Fruit fly (Drosophila melanogaster) whole organism, embryonic: ENCODE results near the gene CG34353.

Experiments
- Adf1 ChIP-seq: fragments of 200-800 bp; sonication (Bioruptor generic); IDR thresholded peaks from 2 replicates; pipeline ENCODE4 v1.3.6; 2022; ENCODE audit warnings: missing biosample characterization, missing genetic modification characterization
- Atf-2 ChIP-seq: fragments of 200-800 bp; sonication (Bioruptor generic); optimal IDR thresholded peaks from 2 replicates; lab custom pipeline; 2016; ENCODE audit warnings: missing biosample characterization, missing genetic modification characterization
- Atf3 ChIP-seq: fragments of 200-800 bp; sonication (Bioruptor generic); optimal IDR thresholded peaks from 3 replicates; lab custom pipeline; 2016; ENCODE audit warnings: missing biosample characterization, missing genetic modification characterization
- CG10209 ChIP-seq: fragments of 200-800 bp; sonication (Bioruptor generic); optimal IDR thresholded peaks from 3 replicates; lab custom pipeline; 2017; ENCODE audit warnings: missing biosample characterization, mild to moderate bottlenecking, missing genetic modification characterization, missing genetic modification reagents
- CG12942 ChIP-seq: fragments of 200-800 bp; sonication (Bioruptor generic); optimal IDR thresholded peaks from 3 replicates; lab custom pipeline; 2016; ENCODE audit warnings: missing biosample characterization, missing genetic modification characterization
- CG1647 ChIP-seq: fragments of 200-800 bp; sonication (Bioruptor generic); optimal IDR thresholded peaks from 3 replicates; lab custom pipeline; 2016; ENCODE audit warnings: missing biosample characterization, missing genetic modification characterization
- CG16863 ChIP-seq: fragments of 200-800 bp; sonication (Bioruptor generic); optimal IDR thresholded peaks from 3 replicates; lab custom pipeline; 2016; ENCODE audit warnings: missing biosample characterization, missing genetic modification characterization
- CG1792 ChIP-seq: fragments of 200-800 bp; sonication (Bioruptor generic); optimal IDR thresholded peaks from 2 replicates; lab custom pipeline; 2016; ENCODE audit warnings: missing biosample characterization, missing genetic modification characterization
- CG2199 ChIP-seq: fragments of 200-800 bp; sonication (Bioruptor generic); IDR thresholded peaks from 3 replicates; pipeline ENCODE4 v1.3.6; 2022; ENCODE audit warnings: missing biosample characterization, missing genetic modification characterization
- CG30431 ChIP-seq: fragments of 200-800 bp; sonication (Bioruptor generic); optimal IDR thresholded peaks from 2 replicates; lab custom pipeline; 2017; ENCODE audit warnings: missing biosample characterization, missing genetic modification characterization
- CG42726 ChIP-seq: fragments of 200-800 bp; sonication (Bioruptor generic); IDR thresholded peaks from 2 replicates; pipeline ENCODE4 v1.3.6; 2022; ENCODE audit warnings: missing biosample characterization, missing genetic modification characterization; ENCODE audit not compliant: partially characterized antibody
- CG6689 ChIP-seq: fragments of 200-800 bp; sonication (Bioruptor generic); IDR thresholded peaks from 2 replicates; pipeline ENCODE4 v1.3.6; 2022; ENCODE audit warnings: missing biosample characterization, missing genetic modification characterization
- CG7271 ChIP-seq: fragments of 200-800 bp; sonication (Bioruptor generic); optimal IDR thresholded peaks from 2 replicates; lab custom pipeline; 2018; ENCODE audit warnings: missing biosample characterization, mild to moderate bottlenecking, missing genetic modification characterization, moderate library complexity
- CG7745 ChIP-seq: fragments of 200-800 bp; sonication (Bioruptor generic); optimal IDR thresholded peaks from 2 replicates; lab custom pipeline; 2018; ENCODE audit warnings: missing biosample characterization, mild to moderate bottlenecking, missing genetic modification characterization, moderate library complexity
- CG7839 ChIP-seq: fragments of 200-800 bp; sonication (Bioruptor generic); optimal IDR thresholded peaks from 3 replicates; lab custom pipeline; 2018; ENCODE audit warnings: missing biosample characterization, mild to moderate bottlenecking, missing genetic modification characterization, moderate library complexity
- CG8388 ChIP-seq: fragments of 200-800 bp; sonication (Bioruptor generic); optimal IDR thresholded peaks from 2 replicates; lab custom pipeline; 2019; ENCODE audit warnings: missing biosample characterization, mild to moderate bottlenecking, missing genetic modification characterization, moderate library complexity
- CG8478 ChIP-seq: fragments of >200 bp; optimal IDR thresholded peaks from 2 replicates; lab custom pipeline; 2018
- CG9215 ChIP-seq: fragments of 200-800 bp; sonication (Bioruptor generic); IDR thresholded peaks from 2 replicates; pipeline ENCODE4 v1.3.6; 2022; ENCODE audit warnings: missing biosample characterization, missing genetic modification characterization
- Dek ChIP-seq: fragments of 200-800 bp; sonication (Bioruptor generic); optimal IDR thresholded peaks from 3 replicates; lab custom pipeline; 2019; ENCODE audit warnings: missing biosample characterization, mild to moderate bottlenecking, missing genetic modification characterization, moderate library complexity
- Doc3 ChIP-seq: fragments of 200-800 bp; sonication (Bioruptor generic); IDR thresholded peaks from 3 replicates; pipeline ENCODE4 v1.3.6; 2022; ENCODE audit warnings: missing biosample characterization, missing genetic modification characterization; ENCODE audit not compliant: partially characterized antibody
- Dref ChIP-seq: fragments of 200-800 bp; sonication (Bioruptor generic); IDR thresholded peaks from 2 replicates; pipeline ENCODE4 v1.3.6; 2022; ENCODE audit warnings: missing biosample characterization, missing genetic modification characterization
- Fer3 ChIP-seq: fragments of 200-800 bp; sonication (Bioruptor generic); optimal IDR thresholded peaks from 2 replicates; lab custom pipeline; 2018; ENCODE audit warnings: missing biosample characterization, mild to moderate bottlenecking, missing genetic modification characterization, moderate library complexity
- HLH4C ChIP-seq: fragments of 200-800 bp; sonication (Bioruptor generic); IDR thresholded peaks from 3 replicates; pipeline ENCODE4 v1.3.6; 2022; ENCODE audit warnings: missing biosample characterization, missing genetic modification characterization; ENCODE audit not compliant: partially characterized antibody
- Hand ChIP-seq: fragments of 200-800 bp; sonication (Bioruptor generic); optimal IDR thresholded peaks from 2 replicates; lab custom pipeline; 2017; ENCODE audit warnings: mild to moderate bottlenecking, missing biosample characterization, missing genetic modification reagents, missing genetic modification characterization
- Hr3 ChIP-seq: fragments of 200-800 bp; sonication (Bioruptor generic); optimal IDR thresholded peaks from 3 replicates; lab custom pipeline; 2016; ENCODE audit warnings: missing biosample characterization, missing genetic modification characterization
- Hr39 ChIP-seq: fragments of >200 bp; optimal IDR thresholded peaks from 2 replicates; lab custom pipeline; 2017
- Lim3 ChIP-seq: fragments of 200-800 bp; sonication (Bioruptor generic); IDR thresholded peaks from 2 replicates; pipeline ENCODE4 v1.3.6; 2022; ENCODE audit warnings: missing biosample characterization, missing genetic modification characterization
- Myb ChIP-seq: fragments of 200-800 bp; sonication (Bioruptor generic); optimal IDR thresholded peaks from 2 replicates; lab custom pipeline; 2016; ENCODE audit warnings: missing biosample characterization, missing genetic modification characterization
- Neu2 ChIP-seq: fragments of 200-800 bp; sonication (Bioruptor generic); optimal IDR thresholded peaks from 3 replicates; lab custom pipeline; 2016; ENCODE audit warnings: missing biosample characterization, missing genetic modification characterization, borderline replicate concordance
- Nf-YA ChIP-seq: fragments of 200-800 bp; sonication (Bioruptor generic); IDR thresholded peaks from 2 replicates; pipeline ENCODE4 v1.3.6; 2022; ENCODE audit warnings: missing biosample characterization, missing genetic modification characterization
- Side ChIP-seq: fragments of 200-800 bp; sonication (Bioruptor generic); optimal IDR thresholded peaks from 2 replicates; lab custom pipeline; 2016; ENCODE audit warnings: missing biosample characterization, missing genetic modification characterization
- Taf1 ChIP-seq: fragments of 200-800 bp; sonication (Bioruptor generic); IDR thresholded peaks from 2 replicates; pipeline ENCODE4 v1.3.6; 2022; ENCODE audit warnings: missing biosample characterization, missing genetic modification characterization
- bigmax ChIP-seq: fragments of 200-800 bp; sonication (Bioruptor generic); optimal IDR thresholded peaks from 2 replicates; lab custom pipeline; 2018; ENCODE audit warnings: missing biosample characterization, mild to moderate bottlenecking, missing genetic modification characterization
- cg ChIP-seq: fragments of 200-800 bp; sonication (Bioruptor generic); optimal IDR thresholded peaks from 3 replicates; lab custom pipeline; 2019; ENCODE audit warnings: missing biosample characterization, mild to moderate bottlenecking, missing genetic modification characterization, moderate library complexity
- chm ChIP-seq: fragments of 200-800 bp; sonication (Bioruptor generic); IDR thresholded peaks from 2 replicates; pipeline ENCODE4 v1.3.6; 2022; ENCODE audit warnings: missing biosample characterization, missing genetic modification characterization
- gcm2 ChIP-seq: fragments of 200-800 bp; sonication (Bioruptor generic); optimal IDR thresholded peaks from 2 replicates; lab custom pipeline; 2016; ENCODE audit warnings: missing biosample characterization, missing genetic modification characterization
- ind ChIP-seq: fragments of 200-800 bp; sonication (Bioruptor generic); optimal IDR thresholded peaks from 3 replicates; lab custom pipeline; 2016; ENCODE audit warnings: missing biosample characterization, missing genetic modification characterization
- insv ChIP-seq, 2 experiments: fragments of 200-800 bp; sonication (Bioruptor generic); optimal IDR thresholded peaks; 3 replicates each; lab custom pipeline; 2016 to 2018; ENCODE audit warnings: missing biosample characterization in 2 of 2, missing genetic modification characterization in 2 of 2
- jigr1 ChIP-seq: fragments of 200-800 bp; sonication (Bioruptor generic); IDR thresholded peaks from 3 replicates; pipeline ENCODE4 v1.3.6; 2022; ENCODE audit warnings: missing biosample characterization, missing genetic modification characterization
- kni ChIP-seq: fragments of 200-800 bp; sonication (Bioruptor generic); optimal IDR thresholded peaks from 3 replicates; lab custom pipeline; 2017; ENCODE audit warnings: mild to moderate bottlenecking, missing biosample characterization, missing genetic modification reagents, missing genetic modification characterization
- lab ChIP-seq: fragments of 200-800 bp; sonication (Bioruptor generic); optimal IDR thresholded peaks from 3 replicates; lab custom pipeline; 2017; ENCODE audit warnings: missing biosample characterization, missing genetic modification characterization, mild to moderate bottlenecking, moderate library complexity, missing genetic modification reagents
- lmd ChIP-seq: fragments of 200-800 bp; sonication (Bioruptor generic); IDR thresholded peaks from 2 replicates; pipeline ENCODE4 v1.3.6; 2022; ENCODE audit warnings: missing biosample characterization, missing genetic modification characterization
- lola ChIP-seq, 3 experiments: fragments of >200 bp in 2 of 3; fragments of 200-800 bp in 1 of 3; sonication (Bioruptor generic) in 1 of 3; optimal IDR thresholded peaks; 2 replicates each; lab custom pipeline; 2017 to 2019; ENCODE audit warnings: missing biosample characterization in 3 of 3, missing genetic modification characterization in 3 of 3, mild to moderate bottlenecking in 1 of 3, moderate library complexity in 1 of 3
- luna ChIP-seq: fragments of 200-800 bp; sonication (Bioruptor generic); optimal IDR thresholded peaks from 2 replicates; lab custom pipeline; 2016; ENCODE audit warnings: missing biosample characterization, missing genetic modification characterization
- maf-S ChIP-seq: fragments of 200-800 bp; sonication (Bioruptor generic); optimal IDR thresholded peaks from 2 replicates; lab custom pipeline; 2016; ENCODE audit warnings: missing biosample characterization, missing genetic modification characterization
- mam ChIP-seq: fragments of 200-800 bp; sonication (Bioruptor generic); optimal IDR thresholded peaks from 3 replicates; lab custom pipeline; 2016; ENCODE audit warnings: missing biosample characterization, missing genetic modification characterization
- mirr ChIP-seq: fragments of 200-800 bp; sonication (Bioruptor generic); optimal IDR thresholded peaks from 3 replicates; lab custom pipeline; 2018; ENCODE audit warnings: missing biosample characterization, mild to moderate bottlenecking, missing genetic modification characterization
- pb ChIP-seq: fragments of 200-800 bp; sonication (Bioruptor generic); optimal IDR thresholded peaks from 3 replicates; lab custom pipeline; 2016; ENCODE audit warnings: missing biosample characterization, missing genetic modification characterization
- pho ChIP-seq: fragments of 200-800 bp; sonication (Bioruptor generic); optimal IDR thresholded peaks from 2 replicates; lab custom pipeline; 2016; ENCODE audit warnings: missing biosample characterization, missing genetic modification characterization
- pum ChIP-seq: fragments of 200-800 bp; sonication (Bioruptor generic); optimal IDR thresholded peaks from 2 replicates; lab custom pipeline; 2016; ENCODE audit warnings: missing biosample characterization, missing genetic modification characterization
- schlank ChIP-seq: fragments of 200-800 bp; sonication (Bioruptor generic); optimal IDR thresholded peaks from 2 replicates; lab custom pipeline; 2018; ENCODE audit warnings: missing biosample characterization, mild to moderate bottlenecking, missing genetic modification characterization
- tx ChIP-seq: fragments of 200-800 bp; sonication (Bioruptor generic); optimal IDR thresholded peaks from 2 replicates; lab custom pipeline; 2016; ENCODE audit warnings: missing biosample characterization, missing genetic modification characterization
- vvl ChIP-seq: fragments of 200-800 bp; sonication (Bioruptor generic); IDR thresholded peaks from 2 replicates; pipeline ENCODE4 v1.3.6; 2022; ENCODE audit warnings: missing biosample characterization, missing genetic modification characterization

Gene CG34353

DNA sequence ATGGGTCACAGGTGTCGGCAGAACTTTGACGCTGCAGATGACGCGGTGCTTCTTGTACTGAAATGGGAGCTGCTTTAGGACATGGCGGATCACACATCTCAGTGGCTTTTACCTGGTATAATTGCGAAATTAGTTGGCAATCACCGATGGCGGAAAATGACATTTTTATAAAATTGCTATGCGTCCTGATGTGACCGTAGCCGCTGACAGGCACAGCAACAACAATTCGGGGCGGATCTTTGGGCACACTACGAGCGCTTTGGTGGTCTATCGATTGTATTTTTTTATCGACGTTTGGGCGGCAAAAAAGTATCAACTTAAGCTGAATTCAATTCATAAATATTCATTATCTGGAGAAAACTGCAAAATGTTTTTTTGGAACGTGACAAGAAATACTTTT, 48.2 kb upstream of the CG34353 start, which contains the start of gene CG4951 (continued):
- TF ChIP-seq Hr3 (GFP tag; lab: Kevin White, UChicago) (no peak), gcm2 (GFP tag; lab: Kevin White, UChicago) (no peak), Atf3 (GFP tag; lab: Kevin White, UChicago) (no peak), Nf-YA (no peak), mam (no peak), CG2199 (GFP tag; lab: Robert Waterston, UW) (no peak), CG1647 (GFP tag; lab: Kevin White, UChicago) (no peak), CG10209 (GFP tag; lab: Kevin White, UChicago) (no peak), CG8388 (GFP tag; lab: Kevin White, UChicago) (no peak), maf-S (GFP tag; lab: Kevin White, UChicago) (no peak), Side (GFP tag; lab: Kevin White, UChicago) (no peak), ind (GFP tag; lab: Kevin White, UChicago) (no peak), CG8478 (lab: Kevin White, UChicago) (no peak), CG42726 (GFP tag; lab: Robert Waterston, UW) (no peak), CG12942 (no peak), pho (GFP tag; lab: Kevin White, UChicago) (no peak), luna (GFP tag; lab: Kevin White, UChicago) (no peak), pb (GFP tag; lab: Kevin White, UChicago) (no peak), CG9215 (GFP tag; lab: Robert Waterston, UW) (no peak), Myb (GFP tag; lab: Kevin White, UChicago) (peak; percentile 34), CG16863 (GFP tag; lab: Kevin White, UChicago) (no peak), Doc3 (GFP tag; lab: Robert Waterston, UW) (0 out of 3 replicates have a peak, but pooled peaks have one; percentile 42), Fer3 (tag; lab: Kevin White, UChicago) (no peak), vvl (GFP tag; lab: Robert Waterston, UW) (peak; percentile 34; the same call in 1 of the 2 replicates), Dek (tag; lab: Kevin White, UChicago) (no peak), CG7839 (tag; lab: Kevin White, UChicago) (no peak), CG6689 (GFP tag; lab: Robert Waterston, UW) (no peak), bigmax (GFP tag; lab: Kevin White, UChicago) (peak; percentile 36), Taf1 (no peak), jigr1 (GFP tag; lab: Robert Waterston, UW) (no peak), Lim3 (no peak), pum (no peak), Neu2 (GFP tag; lab: Kevin White, UChicago) (no peak), chm (no peak), CG30431 (GFP tag; lab: Kevin White, UChicago) (no peak), tx (GFP tag; lab: Kevin White, UChicago) (no peak), Hand (GFP tag; lab: Kevin White, UChicago) (no peak), Adf1 (GFP tag; lab: Robert Waterston, UW) (no peak), Dref (GFP tag; lab: Robert Waterston, UW) (peak; percentile 94), insv (GFP tag; optimal IDR thresholded peaks at IDR 0.05; lab: Kevin White, UChicago) (no peak), cg (GFP tag; lab: Kevin White, UChicago) (no peak), schlank (tag; lab: Kevin White, UChicago) (no peak), lab (no peak), CG7745 (no peak), CG7271 (tag; lab: Kevin White, UChicago) (no peak), kni (GFP tag; lab: Kevin White, UChicago) (no peak), Hr39 (lab: Kevin White, UChicago) (no peak), lola (GFP tag; optimal IDR thresholded peaks at IDR 0.05; lab: Kevin White, UChicago) (no peak), Atf-2 (no peak), HLH4C (peak; percentile 75), lmd (GFP tag; lab: Robert Waterston, UW) (no peak), CG1792 (GFP tag; lab: Kevin White, UChicago) (no peak), mirr (GFP tag; lab: Kevin White, UChicago) (no peak)
